Worm (Caenorhabditis elegans): ENCODE results near the gene rmd-1.

ce11 chrIII:9713862-9714261, 45.0 kb upstream of the rmd-1 start, which contains the start of gene ncx-6:
- TF ChIP-seq unc-62 (GFP tag; optimal IDR thresholded peaks at IDR 0.05) (no peak), unc-39 (tag; optimal IDR thresholded peaks at IDR 0.05) (no peak), lsy-2 (tag; optimal IDR thresholded peaks at IDR 0.05) (no peak), tbx-8 (GFP tag; optimal IDR thresholded peaks at IDR 0.05) (no peak), flh-1 (GFP tag; optimal IDR thresholded peaks at IDR 0.05) (no peak), elt-3 (tag; optimal IDR thresholded peaks at IDR 0.05) (no peak), ceh-39 (tag; optimal IDR thresholded peaks at IDR 0.05) (no peak), nhr-237 (tag; optimal IDR thresholded peaks at IDR 0.05) (no peak), ztf-11 (tag; optimal IDR thresholded peaks at IDR 0.05) (no peak), lin-32 (GFP tag; optimal IDR thresholded peaks at IDR 0.05) (no peak), nhr-28 (tag; optimal IDR thresholded peaks at IDR 0.05) (no peak), bed-3 (GFP tag; optimal IDR thresholded peaks at IDR 0.05) (no peak), ham-2 (GFP tag; optimal IDR thresholded peaks at IDR 0.05) (no peak)
